Fruit fly (Drosophila melanogaster) whole organism, embryonic: ENCODE results near the gene CG31650.
A peak's percentile ranks its signal among the peaks of the same experiment; 100 is the strongest.

Source experiments
- ATbp ChIP-seq: fragments of 200-800 bp; sonication (Bioruptor generic); optimal IDR thresholded peaks from 2 replicates; lab custom pipeline; 2017; ENCODE audit warnings: missing biosample characterization, mild to moderate bottlenecking, missing genetic modification characterization, missing genetic modification reagents
- Aef1 ChIP-seq: fragments of 200-800 bp; sonication (Bioruptor generic); IDR thresholded peaks from 3 replicates; pipeline ENCODE4 v1.3.6; 2022; ENCODE audit warnings: missing biosample characterization, missing genetic modification characterization
- Atf3 ChIP-seq: fragments of 200-800 bp; sonication (Bioruptor generic); optimal IDR thresholded peaks from 3 replicates; lab custom pipeline; 2016; ENCODE audit warnings: missing biosample characterization, missing genetic modification characterization
- CG10209 ChIP-seq: fragments of 200-800 bp; sonication (Bioruptor generic); optimal IDR thresholded peaks from 3 replicates; lab custom pipeline; 2017; ENCODE audit warnings: missing biosample characterization, mild to moderate bottlenecking, missing genetic modification characterization, missing genetic modification reagents
- CG10543 ChIP-seq: fragments of 200-800 bp; sonication (Bioruptor generic); optimal IDR thresholded peaks from 3 replicates; lab custom pipeline; 2017; ENCODE audit warnings: missing biosample characterization, mild to moderate bottlenecking, missing genetic modification characterization, moderate library complexity
- CG11247 ChIP-seq: fragments of 200-800 bp; sonication (Bioruptor generic); IDR thresholded peaks from 2 replicates; pipeline ENCODE4 v1.3.6; 2022; ENCODE audit warnings: missing biosample characterization, missing genetic modification characterization
- CG11504 ChIP-seq: fragments of 200-800 bp; sonication (Bioruptor generic); optimal IDR thresholded peaks from 3 replicates; lab custom pipeline; 2019; ENCODE audit warnings: missing biosample characterization, mild to moderate bottlenecking, missing genetic modification characterization, moderate library complexity
- CG11560 ChIP-seq: fragments of 200-800 bp; sonication (Bioruptor generic); IDR thresholded peaks from 3 replicates; pipeline ENCODE4 v1.3.6; 2022; ENCODE audit warnings: missing biosample characterization, missing genetic modification characterization
- CG11696 ChIP-seq: fragments of 200-800 bp; sonication (Bioruptor generic); IDR thresholded peaks from 2 replicates; pipeline ENCODE4 v1.3.6; 2022; ENCODE audit warnings: missing biosample characterization, missing genetic modification characterization
- CG12219 ChIP-seq: fragments of 200-800 bp; sonication (Bioruptor generic); optimal IDR thresholded peaks from 3 replicates; lab custom pipeline; 2018; ENCODE audit warnings: missing biosample characterization, mild to moderate bottlenecking, missing genetic modification characterization
- CG13624 ChIP-seq: fragments of 200-800 bp; sonication (Bioruptor generic); optimal IDR thresholded peaks from 2 replicates; lab custom pipeline; 2016; ENCODE audit warnings: missing biosample characterization, missing genetic modification characterization
- CG14710 ChIP-seq: fragments of 200-800 bp; sonication (Bioruptor generic); optimal IDR thresholded peaks from 3 replicates; lab custom pipeline; 2019; ENCODE audit warnings: missing biosample characterization, mild to moderate bottlenecking, missing genetic modification characterization, moderate library complexity
- CG14965 ChIP-seq: fragments of 200-800 bp; sonication (Bioruptor generic); optimal IDR thresholded peaks from 2 replicates; lab custom pipeline; 2016; ENCODE audit warnings: missing biosample characterization, missing genetic modification characterization, borderline replicate concordance
- CG1603 ChIP-seq: fragments of 200-800 bp; sonication (Bioruptor generic); optimal IDR thresholded peaks from 2 replicates; lab custom pipeline; 2019; ENCODE audit warnings: missing biosample characterization, mild to moderate bottlenecking, missing genetic modification characterization, moderate library complexity
- CG17328 ChIP-seq: fragments of 200-800 bp; sonication (Bioruptor generic); IDR thresholded peaks from 2 replicates; pipeline ENCODE4 v1.3.6; 2022; ENCODE audit warnings: missing biosample characterization, missing genetic modification characterization
- CG17829 ChIP-seq: fragments of 200-800 bp; optimal IDR thresholded peaks from 2 replicates; lab custom pipeline; 2019; ENCODE audit warnings: missing biosample characterization, mild to moderate bottlenecking, missing genetic modification characterization, moderate library complexity
- CG2202 ChIP-seq: fragments of 200-800 bp; sonication (Bioruptor generic); optimal IDR thresholded peaks from 2 replicates; lab custom pipeline; 2018; ENCODE audit warnings: missing biosample characterization, mild to moderate bottlenecking, missing genetic modification characterization
- CG32767 ChIP-seq: fragments of 200-800 bp; sonication (Bioruptor generic); IDR thresholded peaks from 2 replicates; pipeline ENCODE4 v1.3.6; 2022; ENCODE audit warnings: missing biosample characterization, missing genetic modification characterization
- CG32772 ChIP-seq: fragments of 200-800 bp; sonication (Bioruptor generic); IDR thresholded peaks from 2 replicates; pipeline ENCODE4 v1.3.6; 2022; ENCODE audit warnings: missing biosample characterization, missing genetic modification characterization
- CG33213 ChIP-seq: fragments of 200-800 bp; sonication (Bioruptor generic); optimal IDR thresholded peaks from 3 replicates; lab custom pipeline; 2016; ENCODE audit warnings: missing biosample characterization, missing genetic modification characterization
- CG34376 ChIP-seq: fragments of 200-800 bp; sonication (Bioruptor generic); optimal IDR thresholded peaks from 2 replicates; lab custom pipeline; 2018; ENCODE audit warnings: missing biosample characterization, mild to moderate bottlenecking, missing genetic modification characterization
- CG4282 ChIP-seq: fragments of 200-800 bp; sonication (Bioruptor generic); optimal IDR thresholded peaks from 2 replicates; lab custom pipeline; 2016; ENCODE audit warnings: missing biosample characterization, missing genetic modification characterization
- CG4328 ChIP-seq: fragments of 200-800 bp; sonication (Bioruptor generic); optimal IDR thresholded peaks from 3 replicates; lab custom pipeline; 2017; ENCODE audit warnings: missing biosample characterization, missing genetic modification reagents, missing genetic modification characterization
- CG6175 ChIP-seq: fragments of 200-800 bp; sonication (Bioruptor generic); IDR thresholded peaks from 3 replicates; pipeline ENCODE4 v1.3.6; 2022; ENCODE audit warnings: missing biosample characterization, missing genetic modification characterization
- CG6765 ChIP-seq: fragments of 200-800 bp; sonication (Bioruptor generic); optimal IDR thresholded peaks from 3 replicates; lab custom pipeline; 2017; ENCODE audit warnings: missing biosample characterization, mild to moderate bottlenecking, missing genetic modification characterization
- CTCF ChIP-seq: fragments of 200-800 bp; sonication (Bioruptor generic); optimal IDR thresholded peaks from 2 replicates; lab custom pipeline; 2017; ENCODE audit warnings: missing biosample characterization, mild to moderate bottlenecking, missing genetic modification characterization, moderate library complexity
- H2.0 ChIP-seq: fragments of 200-800 bp; sonication (Bioruptor generic); IDR thresholded peaks from 2 replicates; pipeline ENCODE4 v1.3.6; 2022; ENCODE audit warnings: missing biosample characterization, missing genetic modification characterization
- HLH3B ChIP-seq: fragments of 200-800 bp; sonication (Bioruptor generic); IDR thresholded peaks from 2 replicates; pipeline ENCODE4 v1.3.6; 2022; ENCODE audit warnings: missing biosample characterization, missing genetic modification characterization
- Lim3 ChIP-seq: fragments of 200-800 bp; sonication (Bioruptor generic); IDR thresholded peaks from 2 replicates; pipeline ENCODE4 v1.3.6; 2022; ENCODE audit warnings: missing biosample characterization, missing genetic modification characterization
- MESR4 ChIP-seq: fragments of 200-800 bp; sonication (Bioruptor generic); optimal IDR thresholded peaks from 2 replicates; lab custom pipeline; 2018; ENCODE audit warnings: missing biosample characterization, mild to moderate bottlenecking, missing genetic modification characterization, moderate library complexity
- Oli ChIP-seq: fragments of 200-800 bp; sonication (Bioruptor generic); optimal IDR thresholded peaks from 2 replicates; lab custom pipeline; 2018; ENCODE audit warnings: missing biosample characterization, mild to moderate bottlenecking, missing genetic modification characterization, moderate library complexity
- Sry-δ ChIP-seq: fragments of 200-800 bp; sonication (Bioruptor generic); optimal IDR thresholded peaks from 2 replicates; lab custom pipeline; 2016; ENCODE audit warnings: missing biosample characterization, missing genetic modification characterization
- abd-A ChIP-seq: fragments of 200-800 bp; sonication (Bioruptor generic); optimal IDR thresholded peaks from 3 replicates; lab custom pipeline; 2019; ENCODE audit warnings: missing biosample characterization, mild to moderate bottlenecking, missing genetic modification characterization, moderate library complexity
- ase ChIP-seq: fragments of 200-800 bp; sonication (Bioruptor generic); IDR thresholded peaks from 3 replicates; pipeline ENCODE4 v1.3.6; 2022; ENCODE audit warnings: missing biosample characterization, missing genetic modification characterization
- danr ChIP-seq: fragments of 200-800 bp; sonication (Bioruptor generic); IDR thresholded peaks from 2 replicates; pipeline ENCODE4 v1.3.6; 2022; ENCODE audit warnings: missing biosample characterization, missing genetic modification characterization
- emc ChIP-seq: fragments of 200-800 bp; sonication (Bioruptor generic); optimal IDR thresholded peaks from 2 replicates; lab custom pipeline; 2016; ENCODE audit warnings: missing biosample characterization, missing genetic modification characterization
- esg ChIP-seq: fragments of 200-800 bp; sonication (Bioruptor generic); conservative IDR thresholded peaks from 2 replicates; pipeline ENCODE4 v1.3.6; 2022; ENCODE audit warnings: missing biosample characterization, missing genetic modification characterization
- eyg ChIP-seq: fragments of 200-800 bp; sonication (Bioruptor generic); optimal IDR thresholded peaks from 3 replicates; lab custom pipeline; 2016; ENCODE audit warnings: missing biosample characterization, missing genetic modification characterization
- her ChIP-seq: fragments of 200-800 bp; sonication (Bioruptor generic); optimal IDR thresholded peaks from 2 replicates; lab custom pipeline; 2016; ENCODE audit warnings: missing biosample characterization, missing genetic modification characterization
- insv ChIP-seq, 2 experiments: fragments of 200-800 bp; sonication (Bioruptor generic); optimal IDR thresholded peaks; 3 replicates each; lab custom pipeline; 2016 to 2018; ENCODE audit warnings: missing biosample characterization in 2 of 2, missing genetic modification characterization in 2 of 2
- inv ChIP-seq: fragments of 200-800 bp; sonication (Bioruptor generic); IDR thresholded peaks from 2 replicates; pipeline ENCODE4 v1.3.6; 2022; ENCODE audit warnings: missing biosample characterization, missing genetic modification characterization; ENCODE audit not compliant: partially characterized antibody
- kah ChIP-seq: fragments of 200-800 bp; sonication (Bioruptor generic); optimal IDR thresholded peaks from 2 replicates; lab custom pipeline; 2018; ENCODE audit warnings: missing biosample characterization, mild to moderate bottlenecking, missing genetic modification characterization
- ken ChIP-seq: fragments of 200-800 bp; sonication (Bioruptor generic); IDR thresholded peaks from 3 replicates; pipeline ENCODE4 v1.3.6; 2022; ENCODE audit warnings: missing biosample characterization, missing genetic modification characterization
- odd ChIP-seq: fragments of 200-800 bp; sonication (Bioruptor generic); optimal IDR thresholded peaks from 2 replicates; lab custom pipeline; 2017; ENCODE audit warnings: missing biosample characterization, mild to moderate bottlenecking, missing genetic modification characterization
- slbo ChIP-seq: fragments of 200-800 bp; sonication (Bioruptor generic); IDR thresholded peaks from 2 replicates; pipeline ENCODE4 v1.3.6; 2022; ENCODE audit warnings: missing biosample characterization, missing genetic modification characterization
- sna ChIP-seq: fragments of 200-800 bp; sonication (Bioruptor generic); IDR thresholded peaks from 2 replicates; pipeline ENCODE4 v1.3.6; 2022; ENCODE audit warnings: missing biosample characterization, missing genetic modification characterization; ENCODE audit not compliant: partially characterized antibody
- tgo ChIP-seq: fragments of 200-800 bp; sonication (Bioruptor generic); IDR thresholded peaks from 3 replicates; pipeline ENCODE4 v1.3.6; 2022; ENCODE audit warnings: missing biosample characterization, missing genetic modification characterization
- tll ChIP-seq, 2 experiments: fragments of 200-800 bp in 1 of 2; fragments of >200 bp in 1 of 2; sonication (Bioruptor generic) in 1 of 2; optimal IDR thresholded peaks; 2 replicates each; lab custom pipeline; 2017 to 2019; ENCODE audit warnings: missing biosample characterization in 2 of 2, missing genetic modification characterization in 2 of 2, mild to moderate bottlenecking in 1 of 2, moderate library complexity in 1 of 2
- usp ChIP-seq: fragments of >200 bp; optimal IDR thresholded peaks from 2 replicates; lab custom pipeline; 2017; ENCODE audit warnings: missing biosample characterization, missing genetic modification characterization
- wdn ChIP-seq: fragments of 200-800 bp; sonication (Bioruptor generic); IDR thresholded peaks from 2 replicates; pipeline ENCODE4 v1.3.6; 2022; ENCODE audit warnings: missing biosample characterization, missing genetic modification characterization
- zfh1 ChIP-seq: fragments of 200-800 bp; sonication (Bioruptor generic); IDR thresholded peaks from 3 replicates; pipeline ENCODE4 v1.3.6; 2022; ENCODE audit warnings: missing biosample characterization, missing genetic modification characterization

The CG31650 gene

dm6 chr2L:5002711-5003402 lies 41.7 kb downstream of the CG31650 start (continued):
- TF ChIP-seq Oli (tag; lab: Kevin White, UChicago) (peak; percentile 7), sna (GFP tag; lab: Robert Waterston, UW) (no peak), CG12219 (no peak), CG17328 (GFP tag; lab: Robert Waterston, UW) (0 out of 2 replicates have a peak, but pooled peaks have one; percentile 40), Lim3 (GFP tag; lab: Robert Waterston, UW) (no peak), CG6765 (GFP tag; lab: Kevin White, UChicago) (no peak), CG17829 (tag; lab: Kevin White, UChicago) (no peak), ase (GFP tag; lab: Robert Waterston, UW) (no peak), insv (GFP tag; optimal IDR thresholded peaks at IDR 0.05; lab: Kevin White, UChicago) (no peak), odd (no peak), usp (GFP tag; lab: Kevin White, UChicago) (no peak), CG11696 (peak; percentile 54; the same call in 1 of the 2 replicates), CG11560 (tag; lab: Robert Waterston, UW) (no peak), CG4328 (GFP tag; lab: Kevin White, UChicago) (no peak), CG10543 (GFP tag; lab: Kevin White, UChicago) (no peak), CG33213 (GFP tag; lab: Kevin White, UChicago) (no peak), CG32767 (GFP tag; lab: Robert Waterston, UW) (no peak), CG4282 (GFP tag; lab: Kevin White, UChicago) (no peak), CG11504 (tag; lab: Kevin White, UChicago) (peak; percentile 15), CG1603 (peak; percentile 19), HLH3B (GFP tag; lab: Robert Waterston, UW) (peak; percentile 35; the same call in 1 of the 2 replicates), CG32772 (GFP tag; lab: Robert Waterston, UW) (no peak), esg (GFP tag; lab: Robert Waterston, UW) (0 out of 2 replicates have a peak, but pooled peaks have one; percentile 17), Sry-δ (GFP tag; lab: Kevin White, UChicago) (no peak), MESR4 (GFP tag; lab: Kevin White, UChicago) (no peak), CG10209 (GFP tag; lab: Kevin White, UChicago) (peak; percentile 3), emc (GFP tag; lab: Kevin White, UChicago) (no peak), CG14965 (GFP tag; lab: Kevin White, UChicago) (no peak), tgo (GFP tag; lab: Robert Waterston, UW) (0 out of 3 replicates have a peak, but pooled peaks have one; percentile 13), CG2202 (no peak), ken (0 out of 3 replicates have a peak, but pooled peaks have one; percentile 5), CG34376 (GFP tag; lab: Kevin White, UChicago) (no peak), ATbp (GFP tag; lab: Kevin White, UChicago) (peak; percentile 27), Aef1 (GFP tag; lab: Robert Waterston, UW) (no peak), CG14710 (tag; lab: Kevin White, UChicago) (no peak), CG6175 (no peak), danr (no peak), eyg (GFP tag; lab: Kevin White, UChicago) (no peak), CG11247 (GFP tag; lab: Robert Waterston, UW) (no peak), CTCF (GFP tag; lab: Kevin White, UChicago) (no peak), inv (no peak), wdn (GFP tag; lab: Robert Waterston, UW) (no peak), Atf3 (GFP tag; lab: Kevin White, UChicago) (no peak), kah (GFP tag; lab: Kevin White, UChicago) (no peak), CG13624 (GFP tag; lab: Kevin White, UChicago) (no peak), slbo (GFP tag; lab: Robert Waterston, UW) (no peak), abd-A (no peak), her (GFP tag; lab: Kevin White, UChicago) (no peak), zfh1 (GFP tag; lab: Robert Waterston, UW) (no peak), H2.0 (no peak), tll (GFP tag; optimal IDR thresholded peaks at IDR 0.05; lab: Kevin White, UChicago) (no peak)
